Fruit fly (Drosophila melanogaster) whole organism, embryonic: ENCODE results near the gene CG4297.
A peak's percentile ranks its signal among the peaks of the same experiment; 100 is the strongest.

Experiments
- Ada2b ChIP-seq: fragments of 200-800 bp; sonication (Bioruptor generic); IDR thresholded peaks from 2 replicates; pipeline ENCODE4 v1.3.6; 2022; ENCODE audit warnings: missing biosample characterization, missing genetic modification characterization
- Antp ChIP-seq: fragments of 200-800 bp; sonication (Bioruptor generic); optimal IDR thresholded peaks from 3 replicates; lab custom pipeline; 2016; ENCODE audit warnings: missing biosample characterization, missing genetic modification characterization
- Asciz ChIP-seq: fragments of 200-800 bp; sonication (Bioruptor generic); optimal IDR thresholded peaks from 2 replicates; lab custom pipeline; 2017; ENCODE audit warnings: missing biosample characterization, mild to moderate bottlenecking, missing genetic modification characterization, missing genetic modification reagents
- Atf3 ChIP-seq: fragments of 200-800 bp; sonication (Bioruptor generic); optimal IDR thresholded peaks from 3 replicates; lab custom pipeline; 2016; ENCODE audit warnings: missing biosample characterization, missing genetic modification characterization
- Bdp1 ChIP-seq: fragments of 200-800 bp; sonication (Bioruptor generic); optimal IDR thresholded peaks from 3 replicates; lab custom pipeline; 2016; ENCODE audit warnings: missing biosample characterization, missing genetic modification characterization
- BtbVII ChIP-seq: fragments of 200-800 bp; sonication (Bioruptor generic); optimal IDR thresholded peaks from 3 replicates; lab custom pipeline; 2017; ENCODE audit warnings: missing biosample characterization, mild to moderate bottlenecking, missing genetic modification characterization
- CG10209 ChIP-seq: fragments of 200-800 bp; sonication (Bioruptor generic); optimal IDR thresholded peaks from 3 replicates; lab custom pipeline; 2017; ENCODE audit warnings: missing biosample characterization, mild to moderate bottlenecking, missing genetic modification characterization, missing genetic modification reagents
- CG10565 ChIP-seq: fragments of 200-800 bp; sonication (Bioruptor generic); optimal IDR thresholded peaks from 3 replicates; lab custom pipeline; 2016; ENCODE audit warnings: missing biosample characterization, mild to moderate bottlenecking, missing genetic modification characterization
- CG11723 ChIP-seq: fragments of 200-800 bp; sonication (Bioruptor generic); optimal IDR thresholded peaks from 2 replicates; lab custom pipeline; 2017; ENCODE audit warnings: missing biosample characterization, mild to moderate bottlenecking, missing genetic modification characterization
- CG12071 ChIP-seq: fragments of 200-800 bp; sonication (Bioruptor generic); optimal IDR thresholded peaks from 3 replicates; lab custom pipeline; 2018; ENCODE audit warnings: missing biosample characterization, mild to moderate bottlenecking, missing genetic modification characterization
- CG12219 ChIP-seq: fragments of 200-800 bp; sonication (Bioruptor generic); optimal IDR thresholded peaks from 3 replicates; lab custom pipeline; 2018; ENCODE audit warnings: missing biosample characterization, mild to moderate bottlenecking, missing genetic modification characterization
- CG13296 ChIP-seq: fragments of 200-800 bp; sonication (Bioruptor generic); optimal IDR thresholded peaks from 3 replicates; lab custom pipeline; 2018; ENCODE audit warnings: missing biosample characterization, mild to moderate bottlenecking, missing genetic modification characterization
- CG14014 ChIP-seq: fragments of 200-800 bp; sonication (Bioruptor generic); IDR thresholded peaks from 2 replicates; pipeline ENCODE4 v1.3.6; 2022; ENCODE audit warnings: missing biosample characterization, missing genetic modification characterization
- CG17385 ChIP-seq: fragments of 200-800 bp; sonication (Bioruptor generic); optimal IDR thresholded peaks from 3 replicates; lab custom pipeline; 2018; ENCODE audit warnings: missing biosample characterization, mild to moderate bottlenecking, missing genetic modification characterization
- CG2129 ChIP-seq: fragments of 200-800 bp; sonication (Bioruptor generic); IDR thresholded peaks from 2 replicates; pipeline ENCODE4 v1.3.6; 2022; ENCODE audit warnings: missing biosample characterization, missing genetic modification characterization; ENCODE audit not compliant: partially characterized antibody
- CG2875 ChIP-seq: fragments of 200-800 bp; sonication (Bioruptor generic); optimal IDR thresholded peaks from 2 replicates; lab custom pipeline; 2017; ENCODE audit warnings: missing biosample characterization, mild to moderate bottlenecking, missing genetic modification characterization, missing genetic modification reagents
- CG2889 ChIP-seq: fragments of 200-800 bp; sonication (Bioruptor generic); IDR thresholded peaks from 3 replicates; pipeline ENCODE4 v1.3.6; 2022; ENCODE audit warnings: missing biosample characterization, missing genetic modification characterization
- CG30431 ChIP-seq: fragments of 200-800 bp; sonication (Bioruptor generic); optimal IDR thresholded peaks from 2 replicates; lab custom pipeline; 2017; ENCODE audit warnings: missing biosample characterization, missing genetic modification characterization
- CG31224 ChIP-seq: fragments of 200-800 bp; sonication (Bioruptor generic); IDR thresholded peaks from 2 replicates; pipeline ENCODE4 v1.3.6; 2022; ENCODE audit warnings: missing biosample characterization, missing genetic modification characterization
- CG32532 ChIP-seq: fragments of 200-800 bp; sonication (Bioruptor generic); IDR thresholded peaks from 2 replicates; pipeline ENCODE4 v1.3.6; 2022; ENCODE audit warnings: missing biosample characterization, missing genetic modification characterization
- CG34224 ChIP-seq: fragments of 200-800 bp; sonication (Bioruptor generic); IDR thresholded peaks from 3 replicates; pipeline ENCODE4 v1.3.6; 2022; ENCODE audit warnings: missing biosample characterization, missing genetic modification characterization; ENCODE audit not compliant: partially characterized antibody
- CG4617 ChIP-seq: fragments of 200-800 bp; sonication (Bioruptor generic); optimal IDR thresholded peaks from 3 replicates; lab custom pipeline; 2016; ENCODE audit warnings: missing biosample characterization, missing genetic modification characterization, borderline replicate concordance
- CG6654 ChIP-seq: fragments of 200-800 bp; sonication (Bioruptor generic); optimal IDR thresholded peaks from 2 replicates; lab custom pipeline; 2017; ENCODE audit warnings: missing biosample characterization, mild to moderate bottlenecking, missing genetic modification characterization
- CG7745 ChIP-seq: fragments of 200-800 bp; sonication (Bioruptor generic); optimal IDR thresholded peaks from 2 replicates; lab custom pipeline; 2018; ENCODE audit warnings: missing biosample characterization, mild to moderate bottlenecking, missing genetic modification characterization, moderate library complexity
- CG8944 ChIP-seq: fragments of 200-800 bp; sonication (Bioruptor generic); optimal IDR thresholded peaks from 3 replicates; lab custom pipeline; 2016; ENCODE audit warnings: missing biosample characterization, missing genetic modification characterization
- CG9437 ChIP-seq: fragments of 200-800 bp; sonication (Bioruptor generic); optimal IDR thresholded peaks from 2 replicates; lab custom pipeline; 2018; ENCODE audit warnings: missing biosample characterization, mild to moderate bottlenecking, missing genetic modification characterization
- CHES-1-like ChIP-seq: fragments of 200-800 bp; sonication (Bioruptor generic); optimal IDR thresholded peaks from 2 replicates; lab custom pipeline; 2016; ENCODE audit warnings: missing biosample characterization, missing genetic modification characterization
- Dp ChIP-seq: fragments of 200-800 bp; sonication (Bioruptor generic); optimal IDR thresholded peaks from 2 replicates; lab custom pipeline; 2018; ENCODE audit warnings: missing biosample characterization, mild to moderate bottlenecking, missing genetic modification characterization, moderate library complexity
- Hand ChIP-seq: fragments of 200-800 bp; sonication (Bioruptor generic); optimal IDR thresholded peaks from 2 replicates; lab custom pipeline; 2017; ENCODE audit warnings: mild to moderate bottlenecking, missing biosample characterization, missing genetic modification reagents, missing genetic modification characterization
- Myb ChIP-seq: fragments of 200-800 bp; sonication (Bioruptor generic); optimal IDR thresholded peaks from 2 replicates; lab custom pipeline; 2016; ENCODE audit warnings: missing biosample characterization, missing genetic modification characterization
- Opbp ChIP-seq: fragments of 200-800 bp; sonication (Bioruptor generic); IDR thresholded peaks from 3 replicates; pipeline ENCODE4 v1.3.6; 2022; ENCODE audit warnings: missing biosample characterization, missing genetic modification characterization; ENCODE audit not compliant: partially characterized antibody
- Pdp1 ChIP-seq, 2 experiments: fragments of 200-800 bp; sonication (Bioruptor generic); optimal IDR thresholded peaks; 3 replicates each; lab custom pipeline; 2016; ENCODE audit warnings: missing biosample characterization in 2 of 2, missing genetic modification characterization in 2 of 2, mild to moderate bottlenecking in 1 of 2, moderate library complexity in 1 of 2
- Ptx1 ChIP-seq: fragments of 200-800 bp; sonication (Bioruptor generic); IDR thresholded peaks from 2 replicates; pipeline ENCODE4 v1.3.6; 2022; ENCODE audit warnings: missing biosample characterization, missing genetic modification characterization
- Side ChIP-seq: fragments of 200-800 bp; sonication (Bioruptor generic); optimal IDR thresholded peaks from 2 replicates; lab custom pipeline; 2016; ENCODE audit warnings: missing biosample characterization, missing genetic modification characterization
- Six4 ChIP-seq: fragments of 200-800 bp; sonication (Bioruptor generic); optimal IDR thresholded peaks from 2 replicates; lab custom pipeline; 2016; ENCODE audit warnings: missing biosample characterization, missing genetic modification characterization
- Sox100B ChIP-seq: fragments of 200-800 bp; sonication (Bioruptor generic); optimal IDR thresholded peaks from 3 replicates; lab custom pipeline; 2018; ENCODE audit warnings: missing biosample characterization, mild to moderate bottlenecking, missing genetic modification characterization
- al ChIP-seq: fragments of 200-800 bp; sonication (Bioruptor generic); IDR thresholded peaks from 2 replicates; pipeline ENCODE4 v1.3.6; 2022; ENCODE audit warnings: missing biosample characterization, missing genetic modification characterization
- bowl ChIP-seq: fragments of 200-800 bp; sonication (Bioruptor generic); IDR thresholded peaks from 2 replicates; pipeline ENCODE4 v1.3.6; 2022; ENCODE audit warnings: missing biosample characterization, missing genetic modification characterization
- fru ChIP-seq: fragments of >200 bp; optimal IDR thresholded peaks from 2 replicates; lab custom pipeline; 2017
- fu2 ChIP-seq: fragments of 200-800 bp; sonication (Bioruptor generic); optimal IDR thresholded peaks from 2 replicates; lab custom pipeline; 2016; ENCODE audit warnings: missing biosample characterization, missing genetic modification characterization
- hkb ChIP-seq, 2 experiments: fragments of 200-800 bp in 1 of 2; fragments of >200 bp in 1 of 2; sonication (Bioruptor generic) in 1 of 2; IDR thresholded peaks in 1 of 2; optimal IDR thresholded peaks in 1 of 2; 2 replicates each; pipeline versions ENCODE4 v1.3.6 to Lab custom; 2017 to 2022; ENCODE audit warnings: missing biosample characterization in 1 of 2, missing genetic modification characterization in 1 of 2
- insv ChIP-seq, 2 experiments: fragments of 200-800 bp; sonication (Bioruptor generic); optimal IDR thresholded peaks; 3 replicates each; lab custom pipeline; 2016 to 2018; ENCODE audit warnings: missing biosample characterization in 2 of 2, missing genetic modification characterization in 2 of 2
- kah ChIP-seq: fragments of 200-800 bp; sonication (Bioruptor generic); optimal IDR thresholded peaks from 2 replicates; lab custom pipeline; 2018; ENCODE audit warnings: missing biosample characterization, mild to moderate bottlenecking, missing genetic modification characterization
- knrl ChIP-seq: fragments of 200-800 bp; sonication (Bioruptor generic); IDR thresholded peaks from 3 replicates; pipeline ENCODE4 v1.3.6; 2022; ENCODE audit warnings: missing biosample characterization, missing genetic modification characterization; ENCODE audit not compliant: partially characterized antibody
- mam ChIP-seq: fragments of 200-800 bp; sonication (Bioruptor generic); optimal IDR thresholded peaks from 3 replicates; lab custom pipeline; 2016; ENCODE audit warnings: missing biosample characterization, missing genetic modification characterization
- pb ChIP-seq: fragments of 200-800 bp; sonication (Bioruptor generic); optimal IDR thresholded peaks from 3 replicates; lab custom pipeline; 2016; ENCODE audit warnings: missing biosample characterization, missing genetic modification characterization
- tna ChIP-seq: fragments of 200-800 bp; sonication (Bioruptor generic); IDR thresholded peaks from 2 replicates; pipeline ENCODE4 v1.3.6; 2022; ENCODE audit warnings: missing biosample characterization, missing genetic modification characterization; ENCODE audit not compliant: partially characterized antibody
- vnd ChIP-seq: fragments of 200-800 bp; sonication (Bioruptor generic); IDR thresholded peaks from 3 replicates; pipeline ENCODE4 v1.3.6; 2022; ENCODE audit warnings: missing biosample characterization, missing genetic modification characterization; ENCODE audit not compliant: partially characterized antibody
- vvl ChIP-seq: fragments of 200-800 bp; sonication (Bioruptor generic); IDR thresholded peaks from 2 replicates; pipeline ENCODE4 v1.3.6; 2022; ENCODE audit warnings: missing biosample characterization, missing genetic modification characterization

Gene CG4297

dm6 chr2L:481757-482450 lies 9.9 kb upstream of the CG4297 start:
- no peak for TF ChIP-seq insv (GFP tag; optimal IDR thresholded peaks at IDR 0.05; lab: Kevin White, UChicago)
- TF ChIP-seq Side (GFP tag; lab: Kevin White, UChicago) = peak; percentile 11
- no peak for TF ChIP-seq bowl (GFP tag; lab: Robert Waterston, UW)
- TF ChIP-seq Atf3 (GFP tag; lab: Kevin White, UChicago) = peak; percentile 12
- no peak for TF ChIP-seq Ada2b (GFP tag; lab: Robert Waterston, UW)
- peak; percentile 55 for TF ChIP-seq kah (GFP tag; lab: Kevin White, UChicago)
- TF ChIP-seq CG17385 = peak; percentile 81
- peak; percentile 51 for TF ChIP-seq Myb (GFP tag; lab: Kevin White, UChicago)
- no peak for TF ChIP-seq knrl (GFP tag; lab: Robert Waterston, UW)
- no peak for TF ChIP-seq hkb (optimal IDR thresholded peaks at IDR 0.05; lab: Kevin White, UChicago)
- TF ChIP-seq hkb (GFP tag; IDR thresholded peaks at IDR 0.05; lab: Robert Waterston, UW) = no peak
- TF ChIP-seq CG13296 (GFP tag; lab: Kevin White, UChicago) = peak; percentile 88
- peak; percentile 80 for TF ChIP-seq CG9437 (GFP tag; lab: Kevin White, UChicago)
- no peak for TF ChIP-seq vvl (GFP tag; lab: Robert Waterston, UW)
- TF ChIP-seq CG11723 (GFP tag; lab: Kevin White, UChicago) = no peak
- TF ChIP-seq CG14014 (GFP tag; lab: Robert Waterston, UW) = no peak
- TF ChIP-seq CG2129 (GFP tag; lab: Robert Waterston, UW) = no peak
- TF ChIP-seq Asciz (GFP tag; lab: Kevin White, UChicago) = peak; percentile 69
- TF ChIP-seq mam (GFP tag; lab: Kevin White, UChicago) = peak; percentile 66
- TF ChIP-seq Bdp1 (GFP tag; lab: Kevin White, UChicago) = peak; percentile 48
- TF ChIP-seq CG30431 (GFP tag; lab: Kevin White, UChicago) = peak; percentile 23
- TF ChIP-seq CG2889 = no peak
- TF ChIP-seq Hand (GFP tag; lab: Kevin White, UChicago) = peak; percentile 86
- peak; percentile 39 for TF ChIP-seq CG8944
- peak; percentile 84 for TF ChIP-seq BtbVII (GFP tag; lab: Kevin White, UChicago)
- peak; percentile 16 for TF ChIP-seq CG10565 (GFP tag; lab: Kevin White, UChicago)
- TF ChIP-seq Dp (GFP tag; lab: Kevin White, UChicago) = no peak
- TF ChIP-seq CG12071 (GFP tag; lab: Kevin White, UChicago) = peak; percentile 73
- TF ChIP-seq CG4617 (GFP tag; lab: Kevin White, UChicago) = peak; percentile 8
- peak; percentile 56 to 79 for TF ChIP-seq Pdp1 (GFP tag; optimal IDR thresholded peaks at IDR 0.05; lab: Kevin White, UChicago)
- TF ChIP-seq CG32532 (GFP tag; lab: Robert Waterston, UW) = no peak
- TF ChIP-seq CG10209 (GFP tag; lab: Kevin White, UChicago) = peak; percentile 87
- peak; percentile 76 for TF ChIP-seq Sox100B (GFP tag; lab: Kevin White, UChicago)
- peak; percentile 81 for TF ChIP-seq CHES-1-like (GFP tag; lab: Kevin White, UChicago)
- no peak for TF ChIP-seq fru (lab: Kevin White, UChicago)
- no peak for TF ChIP-seq CG31224 (GFP tag; lab: Robert Waterston, UW)
- no peak for TF ChIP-seq CG34224 (GFP tag; lab: Robert Waterston, UW)
- peak; percentile 42 for TF ChIP-seq Antp
- no peak for TF ChIP-seq Ptx1 (GFP tag; lab: Robert Waterston, UW)
- no peak for TF ChIP-seq vnd (GFP tag; lab: Robert Waterston, UW)
- TF ChIP-seq tna (GFP tag; lab: Robert Waterston, UW) = no peak
- no peak for TF ChIP-seq CG7745
- TF ChIP-seq CG6654 (GFP tag; lab: Kevin White, UChicago) = peak; percentile 28
- TF ChIP-seq Opbp (GFP tag; lab: Robert Waterston, UW) = no peak
- no peak for TF ChIP-seq al (GFP tag; lab: Robert Waterston, UW)
- peak; percentile 67 for TF ChIP-seq CG12219
- TF ChIP-seq Six4 = peak; percentile 24
- TF ChIP-seq pb (GFP tag; lab: Kevin White, UChicago) = peak; percentile 47
- peak; percentile 68 for TF ChIP-seq fu2 (GFP tag; lab: Kevin White, UChicago)
- peak; percentile 7 for TF ChIP-seq CG2875 (GFP tag; lab: Kevin White, UChicago)
